Fruit fly (Drosophila melanogaster) whole organism, wandering third instar larva: ENCODE measurements around the gene CG46465.

Experiments used
- Abd-B ChIP-seq: fragments of >200 bp; optimal IDR thresholded peaks from 2 replicates; lab custom pipeline; 2017; ENCODE audit warnings: missing biosample characterization, missing genetic modification characterization
- CG32264 ChIP-seq: fragments of 200-800 bp; sonication (Bioruptor generic); optimal IDR thresholded peaks from 2 replicates; lab custom pipeline; 2016; ENCODE audit warnings: missing biosample characterization, missing genetic modification characterization
- CG9705 ChIP-seq: fragments of 200-800 bp; sonication (Bioruptor generic); optimal IDR thresholded peaks from 2 replicates; lab custom pipeline; 2018; ENCODE audit warnings: missing biosample characterization, mild to moderate bottlenecking, missing genetic modification characterization
- Dfd ChIP-seq: fragments of >200 bp; optimal IDR thresholded peaks from 2 replicates; lab custom pipeline; 2017; ENCODE audit warnings: missing biosample characterization, missing genetic modification characterization
- Dif ChIP-seq: fragments of 200-275, 200-300 bp; sonication (Bioruptor generic); optimal IDR thresholded peaks from 2 replicates; lab custom pipeline; 2018; ENCODE audit warnings: missing biosample characterization, missing genetic modification characterization; ENCODE audit not compliant: partially characterized antibody
- GATAd ChIP-seq: sonication (Bioruptor generic); optimal IDR thresholded peaks from 2 replicates; lab custom pipeline; 2016; ENCODE audit warnings: missing biosample characterization, missing genetic modification characterization
- HLH106 ChIP-seq: fragments of 200-800 bp; optimal IDR thresholded peaks from 3 replicates; lab custom pipeline; 2019; ENCODE audit warnings: missing biosample characterization, mild to moderate bottlenecking, missing genetic modification characterization, moderate library complexity
- Hnf4 ChIP-seq: fragments of 200-800 bp; sonication (Bioruptor generic); optimal IDR thresholded peaks from 2 replicates; lab custom pipeline; 2016; ENCODE audit warnings: missing biosample characterization, mild to moderate bottlenecking, missing genetic modification characterization
- Hr83 ChIP-seq: fragments of 200-300 bp; sonication (Bioruptor generic); optimal IDR thresholded peaks from 2 replicates; lab custom pipeline; 2016; ENCODE audit warnings: missing biosample characterization, mild to moderate bottlenecking, missing genetic modification characterization, moderate library complexity; ENCODE audit not compliant: poor library complexity, severe bottlenecking
- Jra ChIP-seq: sonication (Bioruptor generic); optimal IDR thresholded peaks from 2 replicates; lab custom pipeline; 2016; ENCODE audit warnings: missing biosample characterization, missing genetic modification characterization
- Mio ChIP-seq: sonication (Bioruptor generic); optimal IDR thresholded peaks from 2 replicates; lab custom pipeline; 2016; ENCODE audit warnings: missing biosample characterization, missing genetic modification characterization
- Myc ChIP-seq: fragments of >200 bp; optimal IDR thresholded peaks from 2 replicates; lab custom pipeline; 2017
- N ChIP-seq: fragments of >200 bp; optimal IDR thresholded peaks from 2 replicates; lab custom pipeline; 2018; ENCODE audit warnings: missing biosample characterization, missing external identifiers, missing genetic modification characterization
- OdsH ChIP-seq: fragments of 200-800 bp; sonication (Bioruptor generic); optimal IDR thresholded peaks from 2 replicates; lab custom pipeline; 2016; ENCODE audit warnings: missing biosample characterization, mild to moderate bottlenecking, missing genetic modification characterization
- Sp1 ChIP-seq: fragments of 200-800 bp; sonication (Bioruptor generic); optimal IDR thresholded peaks from 3 replicates; lab custom pipeline; 2019; ENCODE audit warnings: missing biosample characterization, mild to moderate bottlenecking, missing genetic modification characterization, moderate library complexity
- Vsx2 ChIP-seq: fragments of 200-300, 225-300 bp; sonication (Bioruptor generic); optimal IDR thresholded peaks from 2 replicates; lab custom pipeline; 2018; ENCODE audit warnings: missing biosample characterization, missing genetic modification characterization; ENCODE audit not compliant: partially characterized antibody
- br ChIP-seq: fragments of 200-800 bp; sonication (Bioruptor generic); optimal IDR thresholded peaks from 2 replicates; lab custom pipeline; 2016; ENCODE audit warnings: missing biosample characterization, missing genetic modification characterization
- brk ChIP-seq: fragments of 200-800 bp; sonication (Bioruptor generic); optimal IDR thresholded peaks from 2 replicates; lab custom pipeline; 2016; ENCODE audit warnings: missing biosample characterization, mild to moderate bottlenecking, missing genetic modification characterization
- dl ChIP-seq, 2 experiments: fragments of 175-275, 200-275 bp in 1 of 2; fragments of 200-275 bp in 1 of 2; sonication (Bioruptor generic); optimal IDR thresholded peaks; lab custom pipeline; 2018; ENCODE audit warnings: mild to moderate bottlenecking in 2 of 2, missing biosample characterization in 2 of 2, missing genetic modification characterization in 2 of 2, moderate library complexity in 2 of 2; ENCODE audit not compliant: partially characterized antibody in 2 of 2, insufficient read depth in 1 of 2
- dmrt93B ChIP-seq: fragments of 200-800 bp; sonication (Bioruptor generic); optimal IDR thresholded peaks from 2 replicates; lab custom pipeline; 2018; ENCODE audit warnings: missing biosample characterization, mild to moderate bottlenecking, missing genetic modification characterization
- dsf ChIP-seq: sonication (Bioruptor generic); optimal IDR thresholded peaks from 2 replicates; lab custom pipeline; 2016; ENCODE audit warnings: missing biosample characterization, missing genetic modification characterization, borderline replicate concordance
- ey ChIP-seq: fragments of 200-800 bp; sonication (Bioruptor generic); optimal IDR thresholded peaks from 2 replicates; lab custom pipeline; 2016; ENCODE audit warnings: missing biosample characterization, missing genetic modification characterization
- foxo ChIP-seq, 2 experiments: fragments of 200-800 bp; sonication (Bioruptor generic); optimal IDR thresholded peaks; 2 replicates in 1 of 2; 3 replicates in 1 of 2; lab custom pipeline; 2016 to 2017; ENCODE audit warnings: missing biosample characterization in 2 of 2, missing genetic modification characterization in 2 of 2
- fru ChIP-seq: fragments of 200-800 bp; sonication (Bioruptor generic); optimal IDR thresholded peaks from 3 replicates; lab custom pipeline; 2016; ENCODE audit warnings: missing biosample characterization, mild to moderate bottlenecking, missing genetic modification characterization
- h ChIP-seq: fragments of 200-800 bp; sonication (Bioruptor generic); optimal IDR thresholded peaks from 3 replicates; lab custom pipeline; 2016; ENCODE audit warnings: missing biosample characterization, mild to moderate bottlenecking, missing genetic modification characterization
- jim ChIP-seq: fragments of 175-275, 200-325 bp; sonication (Bioruptor generic); optimal IDR thresholded peaks from 2 replicates; lab custom pipeline; 2016; ENCODE audit warnings: missing biosample characterization, mild to moderate bottlenecking, missing genetic modification characterization
- lola ChIP-seq: fragments of >200 bp; optimal IDR thresholded peaks from 2 replicates; lab custom pipeline; 2017; ENCODE audit warnings: missing biosample characterization, missing genetic modification characterization
- pan ChIP-seq: fragments of >200 bp; optimal IDR thresholded peaks from 2 replicates; lab custom pipeline; 2017
- psq ChIP-seq: fragments of 200-800 bp; sonication (Bioruptor generic); optimal IDR thresholded peaks from 3 replicates; lab custom pipeline; 2017; ENCODE audit warnings: missing biosample characterization, mild to moderate bottlenecking, missing genetic modification characterization, moderate library complexity
- rgr ChIP-seq: fragments of 200-800 bp; sonication (Bioruptor generic); optimal IDR thresholded peaks from 3 replicates; lab custom pipeline; 2016; ENCODE audit warnings: missing biosample characterization, mild to moderate bottlenecking, missing genetic modification characterization
- sage ChIP-seq: fragments of 200-800 bp; sonication (Bioruptor generic); optimal IDR thresholded peaks from 2 replicates; lab custom pipeline; 2016; ENCODE audit warnings: missing biosample characterization, mild to moderate bottlenecking, missing genetic modification characterization
- tai ChIP-seq: sonication (Bioruptor generic); optimal IDR thresholded peaks from 2 replicates; lab custom pipeline; 2016; ENCODE audit warnings: missing biosample characterization, missing genetic modification characterization
- usp ChIP-seq: fragments of >200 bp; optimal IDR thresholded peaks from 2 replicates; lab custom pipeline; 2017; ENCODE audit warnings: missing biosample characterization, missing genetic modification characterization

CG46465 gene

dm6 chr2L:18978923-18979322 lies 13.4 kb upstream of the CG46465 start:
- TF ChIP-seq N (GFP tag; lab: Kevin White, UChicago), result no peak
- TF ChIP-seq dsf (GFP tag; lab: Kevin White, UChicago), result no peak
- no peak for TF ChIP-seq jim (GFP tag; lab: Kevin White, UChicago)
- no peak for TF ChIP-seq OdsH (GFP tag; lab: Kevin White, UChicago)
- no peak for TF ChIP-seq sage (GFP tag; lab: Kevin White, UChicago)
- TF ChIP-seq Hr83, result no peak
- TF ChIP-seq Dif (GFP tag; lab: Kevin White, UChicago), result no peak
- no peak for TF ChIP-seq Dfd (GFP tag; lab: Kevin White, UChicago)
- TF ChIP-seq h (GFP tag; lab: Kevin White, UChicago), result no peak
- no peak for TF ChIP-seq Sp1 (GFP tag; lab: Kevin White, UChicago)
- TF ChIP-seq pan (lab: Kevin White, UChicago), result no peak
- no peak for TF ChIP-seq Jra (GFP tag; lab: Kevin White, UChicago)
- no peak for TF ChIP-seq GATAd (GFP tag; lab: Kevin White, UChicago)
- TF ChIP-seq, all 38 proteins: peak for 0

- TF ChIP-seq tai, result no peak
- no peak for TF ChIP-seq OdsH (GFP tag; lab: Kevin White, UChicago)
- TF ChIP-seq psq (GFP tag; lab: Kevin White, UChicago), result no peak
- no peak for TF ChIP-seq pan (lab: Kevin White, UChicago)
- no peak for TF ChIP-seq GATAd (GFP tag; lab: Kevin White, UChicago)
- TF ChIP-seq foxo (GFP tag; optimal IDR thresholded peaks at IDR 0.05; lab: Kevin White, UChicago), result no peak
- TF ChIP-seq CG9705 (GFP tag; lab: Kevin White, UChicago), result no peak
- TF ChIP-seq dmrt93B (GFP tag; lab: Kevin White, UChicago), result no peak
- no peak for TF ChIP-seq Jra (GFP tag; lab: Kevin White, UChicago)
- no peak for TF ChIP-seq rgr (GFP tag; lab: Kevin White, UChicago)
- no peak for TF ChIP-seq Mio (GFP tag; lab: Kevin White, UChicago)
- TF ChIP-seq Abd-B (GFP tag; lab: Kevin White, UChicago), result no peak
- TF ChIP-seq ey (GFP tag; lab: Kevin White, UChicago), result no peak
Measured at dm6 chr2L:18979407-18979806, 12.9 kb upstream of the CG46465 start.

- no peak for TF ChIP-seq fru
- TF ChIP-seq usp (GFP tag; lab: Kevin White, UChicago), result no peak
- no peak for TF ChIP-seq jim (GFP tag; lab: Kevin White, UChicago)
- no peak for TF ChIP-seq Hr83
- TF ChIP-seq Hnf4 (GFP tag; lab: Kevin White, UChicago), result no peak
- TF ChIP-seq Dif (GFP tag; lab: Kevin White, UChicago), result no peak
- TF ChIP-seq Dfd (GFP tag; lab: Kevin White, UChicago), result no peak
- TF ChIP-seq h (GFP tag; lab: Kevin White, UChicago), result no peak
- TF ChIP-seq dl (GFP tag; optimal IDR thresholded peaks at IDR 0.05; lab: Kevin White, UChicago; ENCODE audit: insufficient read depth in 1 of 2, partially characterized antibody in 2 of 2), result no peak
Measured at dm6 chr2L:18980982-18981381, 11.3 kb upstream of the CG46465 start.

- no peak for TF ChIP-seq CG32264 (GFP tag; lab: Kevin White, UChicago)
- TF ChIP-seq Abd-B (GFP tag; lab: Kevin White, UChicago), result no peak
- TF ChIP-seq br (GFP tag; lab: Kevin White, UChicago), result peak; percentile 31
- TF ChIP-seq dsf (GFP tag; lab: Kevin White, UChicago), result no peak
- TF ChIP-seq jim (GFP tag; lab: Kevin White, UChicago), result no peak
- no peak for TF ChIP-seq HLH106 (tag; lab: Kevin White, UChicago)
- TF ChIP-seq h (GFP tag; lab: Kevin White, UChicago), result peak; percentile 41
- peak; percentile 98 for TF ChIP-seq Hr83
- no peak for TF ChIP-seq usp (GFP tag; lab: Kevin White, UChicago)
- peak; percentile 66 for TF ChIP-seq Hnf4 (GFP tag; lab: Kevin White, UChicago)
- peak; percentile 57 for TF ChIP-seq rgr (GFP tag; lab: Kevin White, UChicago)
- TF ChIP-seq tai, result no peak
- TF ChIP-seq pan (lab: Kevin White, UChicago), result no peak
- peak; percentile 47 for TF ChIP-seq brk
- TF ChIP-seq Vsx2 (GFP tag; lab: Kevin White, UChicago), result no peak
- TF ChIP-seq Jra (GFP tag; lab: Kevin White, UChicago), result peak; percentile 43
- no peak for TF ChIP-seq lola (GFP tag; lab: Kevin White, UChicago)
- peak in 1 of 2 experiments; percentile 17 for TF ChIP-seq foxo (GFP tag; optimal IDR thresholded peaks at IDR 0.05; lab: Kevin White, UChicago)
- no peak for TF ChIP-seq Myc (lab: Kevin White, UChicago)
- peak; percentile 21 for TF ChIP-seq fru
- peak; percentile 45 for TF ChIP-seq OdsH (GFP tag; lab: Kevin White, UChicago)
Measured at dm6 chr2L:18981484-18981883, 10.8 kb upstream of the CG46465 start.
